Fruit fly (Drosophila melanogaster) S2 (cell line): ENCODE measurements around the gene E5.

ENCODE experiments used
- CG8478 ChIP-seq: fragments of >200 bp; optimal IDR thresholded peaks from 2 replicates; lab custom pipeline; 2018
- CTCF ChIP-seq, 2 experiments: fragments of >200 bp; optimal IDR thresholded peaks; 2 replicates each; lab custom pipeline; 2018

The E5 gene

dm6 chr3R:13874866-13875417, at the start of gene E5:
E5 (minus strand) TSS chr3R:13874916.
- TF ChIP-seq CTCF (optimal IDR thresholded peaks at IDR 0.05; lab: Kevin White, UChicago) (no peak), CG8478 (no peak)

dm6 chr3R:13923626-13924025, 48.9 kb upstream of the E5 start:
- TF ChIP-seq CG8478, result no peak
- TF ChIP-seq CTCF (optimal IDR thresholded peaks at IDR 0.05; lab: Kevin White, UChicago), result no peak

dm6 chr3R:13921806-13922515, 47.2 kb upstream of the E5 start:
- TF ChIP-seq CG8478, result no peak
- no peak for TF ChIP-seq CTCF (optimal IDR thresholded peaks at IDR 0.05; lab: Kevin White, UChicago)

- TF ChIP-seq CG8478 (no peak), CTCF (optimal IDR thresholded peaks at IDR 0.05; lab: Kevin White, UChicago) (no peak)
These were observed 43.3 kb upstream of the E5 start for dm6 chr3R:13918045-13918444.

- TF ChIP-seq CG8478, result no peak
- no peak for TF ChIP-seq CTCF (optimal IDR thresholded peaks at IDR 0.05; lab: Kevin White, UChicago)
These were observed 41.8 kb upstream of the E5 start for dm6 chr3R:13916546-13916945.

- TF ChIP-seq CTCF (optimal IDR thresholded peaks at IDR 0.05; lab: Kevin White, UChicago) (no peak), CG8478 (no peak)
These were observed 40.9 kb upstream of the E5 start for dm6 chr3R:13915646-13916045.

- TF ChIP-seq CTCF (optimal IDR thresholded peaks at IDR 0.05; lab: Kevin White, UChicago), result no peak
- TF ChIP-seq CG8478, result no peak
These were observed 40.2 kb upstream of the E5 start for dm6 chr3R:13914760-13915417.

- TF ChIP-seq CG8478 (no peak), CTCF (optimal IDR thresholded peaks at IDR 0.05; lab: Kevin White, UChicago) (no peak)
These were observed 38.9 kb upstream of the E5 start for dm6 chr3R:13913586-13913985.

dm6 chr3R:13912008-13912803, 37.5 kb upstream of the E5 start:
- no peak for TF ChIP-seq CG8478
- no peak for TF ChIP-seq CTCF (optimal IDR thresholded peaks at IDR 0.05; lab: Kevin White, UChicago)

- TF ChIP-seq CTCF (optimal IDR thresholded peaks at IDR 0.05; lab: Kevin White, UChicago), result no peak
- no peak for TF ChIP-seq CG8478
These were observed 36.6 kb upstream of the E5 start for dm6 chr3R:13911314-13911713.

- TF ChIP-seq CTCF (optimal IDR thresholded peaks at IDR 0.05; lab: Kevin White, UChicago) (no peak), CG8478 (no peak)
These were observed 35.2 kb upstream of the E5 start for dm6 chr3R:13909899-13910298.

- no peak for TF ChIP-seq CTCF (optimal IDR thresholded peaks at IDR 0.05; lab: Kevin White, UChicago)
- TF ChIP-seq CG8478, result no peak
These were observed 34.3 kb upstream of the E5 start for dm6 chr3R:13909065-13909464.

dm6 chr3R:13907355-13908105, 32.8 kb upstream of the E5 start:
- TF ChIP-seq CG8478 (no peak), CTCF (optimal IDR thresholded peaks at IDR 0.05; lab: Kevin White, UChicago) (no peak)

dm6 chr3R:13906759-13907158, 32.0 kb upstream of the E5 start:
- TF ChIP-seq CG8478, result no peak
- no peak for TF ChIP-seq CTCF (optimal IDR thresholded peaks at IDR 0.05; lab: Kevin White, UChicago)

dm6 chr3R:13901543-13901945, 26.8 kb upstream of the E5 start, which contains the start of gene ems:
ems (plus strand) TSS chr3R:13901853.
- no peak for TF ChIP-seq CG8478
- TF ChIP-seq CTCF (optimal IDR thresholded peaks at IDR 0.05; lab: Kevin White, UChicago), result peak; percentile 1 to 18
